Fruit fly (Drosophila melanogaster) whole organism, embryonic: ENCODE results near the gene CG10035.

ENCODE experiments used
- B-H1 ChIP-seq: fragments of 200-800 bp; sonication (Bioruptor generic); IDR thresholded peaks from 3 replicates; pipeline ENCODE4 v1.3.6; 2022; ENCODE audit warnings: missing biosample characterization, missing genetic modification characterization
- B-H2 ChIP-seq: fragments of 200-800 bp; sonication (Bioruptor generic); optimal IDR thresholded peaks from 2 replicates; lab custom pipeline; 2018; ENCODE audit warnings: missing biosample characterization, mild to moderate bottlenecking, missing genetic modification characterization
- Blimp-1 ChIP-seq: fragments of 200-800 bp; sonication (Bioruptor generic); optimal IDR thresholded peaks from 3 replicates; lab custom pipeline; 2018; ENCODE audit warnings: missing biosample characterization, missing genetic modification characterization, mild to moderate bottlenecking, moderate library complexity, missing genetic modification reagents
- BtbVII ChIP-seq: fragments of 200-800 bp; sonication (Bioruptor generic); optimal IDR thresholded peaks from 3 replicates; lab custom pipeline; 2017; ENCODE audit warnings: missing biosample characterization, mild to moderate bottlenecking, missing genetic modification characterization
- C15 ChIP-seq: fragments of 200-800 bp; sonication (Bioruptor generic); IDR thresholded peaks from 3 replicates; pipeline ENCODE4 v1.3.6; 2022; ENCODE audit warnings: missing biosample characterization, missing genetic modification characterization
- CG10147 ChIP-seq: fragments of 200-800 bp; sonication (Bioruptor generic); optimal IDR thresholded peaks from 2 replicates; lab custom pipeline; 2019; ENCODE audit warnings: missing biosample characterization, mild to moderate bottlenecking, missing genetic modification characterization, moderate library complexity
- CG12659 ChIP-seq: fragments of 200-800 bp; sonication (Bioruptor generic); optimal IDR thresholded peaks from 3 replicates; lab custom pipeline; 2017; ENCODE audit warnings: mild to moderate bottlenecking, missing biosample characterization, missing genetic modification reagents, missing genetic modification characterization
- CG13287 ChIP-seq: fragments of 200-800 bp; sonication (Bioruptor generic); IDR thresholded peaks from 2 replicates; pipeline ENCODE4 v1.3.6; 2022; ENCODE audit warnings: missing biosample characterization, missing genetic modification characterization; ENCODE audit not compliant: partially characterized antibody
- CG14860 ChIP-seq: fragments of 200-800 bp; sonication (Bioruptor generic); IDR thresholded peaks from 3 replicates; pipeline ENCODE4 v1.3.6; 2022; ENCODE audit warnings: missing biosample characterization, missing genetic modification characterization; ENCODE audit not compliant: partially characterized antibody
- CG17361 ChIP-seq: fragments of 200-800 bp; sonication (Bioruptor generic); IDR thresholded peaks from 3 replicates; pipeline ENCODE4 v1.3.6; 2022; ENCODE audit warnings: missing biosample characterization, missing genetic modification characterization
- CG17802 ChIP-seq: fragments of 200-800 bp; sonication (Bioruptor generic); optimal IDR thresholded peaks from 2 replicates; lab custom pipeline; 2018; ENCODE audit warnings: missing biosample characterization, mild to moderate bottlenecking, missing genetic modification characterization, moderate library complexity
- CG2129 ChIP-seq: fragments of 200-800 bp; sonication (Bioruptor generic); IDR thresholded peaks from 2 replicates; pipeline ENCODE4 v1.3.6; 2022; ENCODE audit warnings: missing biosample characterization, missing genetic modification characterization; ENCODE audit not compliant: partially characterized antibody
- CG34422 ChIP-seq: fragments of 200-800 bp; sonication (Bioruptor generic); IDR thresholded peaks from 3 replicates; pipeline ENCODE4 v1.3.6; 2022; ENCODE audit warnings: missing biosample characterization, missing genetic modification characterization
- CG7786 ChIP-seq: fragments of 200-800 bp; sonication (Bioruptor generic); optimal IDR thresholded peaks from 2 replicates; lab custom pipeline; 2016; ENCODE audit warnings: missing biosample characterization, missing genetic modification characterization
- CG7963 ChIP-seq: fragments of 200-800 bp; sonication (Bioruptor generic); IDR thresholded peaks from 3 replicates; pipeline ENCODE4 v1.3.6; 2022; ENCODE audit warnings: missing biosample characterization, missing genetic modification characterization; ENCODE audit not compliant: partially characterized antibody
- CG7987 ChIP-seq: fragments of 200-800 bp; sonication (Bioruptor generic); optimal IDR thresholded peaks from 2 replicates; lab custom pipeline; 2018; ENCODE audit warnings: missing biosample characterization, mild to moderate bottlenecking, missing genetic modification characterization, moderate library complexity
- D19A ChIP-seq: fragments of 200-800 bp; optimal IDR thresholded peaks from 3 replicates; lab custom pipeline; 2019; ENCODE audit warnings: missing biosample characterization, mild to moderate bottlenecking, missing genetic modification characterization, moderate library complexity
- Dek ChIP-seq: fragments of 200-800 bp; sonication (Bioruptor generic); optimal IDR thresholded peaks from 3 replicates; lab custom pipeline; 2019; ENCODE audit warnings: missing biosample characterization, mild to moderate bottlenecking, missing genetic modification characterization, moderate library complexity
- Eip74EF ChIP-seq, 2 experiments: fragments of 200-800 bp in 1 of 2; fragments of >200 bp in 1 of 2; sonication (Bioruptor generic) in 1 of 2; optimal IDR thresholded peaks; 2 replicates each; lab custom pipeline; 2017 to 2019; ENCODE audit warnings: missing biosample characterization in 2 of 2, missing genetic modification characterization in 2 of 2, mild to moderate bottlenecking in 1 of 2, moderate library complexity in 1 of 2
- Gsc ChIP-seq: fragments of 200-800 bp; sonication (Bioruptor generic); IDR thresholded peaks from 2 replicates; pipeline ENCODE4 v1.3.6; 2022; ENCODE audit warnings: missing biosample characterization, missing genetic modification characterization
- HmgZ ChIP-seq: fragments of 200-800 bp; sonication (Bioruptor generic); optimal IDR thresholded peaks from 2 replicates; lab custom pipeline; 2018; ENCODE audit warnings: missing biosample characterization, mild to moderate bottlenecking, missing genetic modification characterization
- Hmr ChIP-seq: fragments of 200-800 bp; sonication (Bioruptor generic); optimal IDR thresholded peaks from 3 replicates; lab custom pipeline; 2017; ENCODE audit warnings: mild to moderate bottlenecking, missing biosample characterization, missing genetic modification reagents, missing genetic modification characterization
- Lhr ChIP-seq: fragments of 200-800 bp; sonication (Bioruptor generic); optimal IDR thresholded peaks from 3 replicates; lab custom pipeline; 2017; ENCODE audit warnings: mild to moderate bottlenecking, missing biosample characterization, missing genetic modification reagents, missing genetic modification characterization
- Lpt ChIP-seq: fragments of >200 bp; optimal IDR thresholded peaks from 2 replicates; lab custom pipeline; 2018; ENCODE audit warnings: missing biosample characterization, missing genetic modification characterization
- Max ChIP-seq: fragments of 200-800 bp; sonication (Bioruptor generic); optimal IDR thresholded peaks from 2 replicates; lab custom pipeline; 2016; ENCODE audit warnings: missing biosample characterization, mild to moderate bottlenecking, missing genetic modification characterization
- Ravus ChIP-seq: fragments of 200-800 bp; sonication (Bioruptor generic); IDR thresholded peaks from 2 replicates; pipeline ENCODE4 v1.3.6; 2022; ENCODE audit warnings: missing biosample characterization, missing genetic modification characterization
- Sox102F ChIP-seq: fragments of 200-800 bp; sonication (Bioruptor generic); optimal IDR thresholded peaks from 2 replicates; lab custom pipeline; 2018; ENCODE audit warnings: missing biosample characterization, mild to moderate bottlenecking, missing genetic modification characterization, moderate library complexity
- amos ChIP-seq: fragments of 200-800 bp; sonication (Bioruptor generic); IDR thresholded peaks from 2 replicates; pipeline ENCODE4 v1.3.6; 2022; ENCODE audit warnings: missing biosample characterization, missing genetic modification characterization; ENCODE audit not compliant: partially characterized antibody
- ash1 ChIP-seq: fragments of 200-800 bp; sonication (Bioruptor generic); optimal IDR thresholded peaks from 2 replicates; lab custom pipeline; 2018; ENCODE audit warnings: missing biosample characterization, mild to moderate bottlenecking, missing genetic modification characterization
- ato ChIP-seq: fragments of 200-800 bp; sonication (Bioruptor generic); IDR thresholded peaks from 2 replicates; pipeline ENCODE4 v1.3.6; 2022; ENCODE audit warnings: missing biosample characterization, missing genetic modification characterization; ENCODE audit not compliant: partially characterized antibody
- chm ChIP-seq: fragments of 200-800 bp; sonication (Bioruptor generic); IDR thresholded peaks from 2 replicates; pipeline ENCODE4 v1.3.6; 2022; ENCODE audit warnings: missing biosample characterization, missing genetic modification characterization
- ewg ChIP-seq: fragments of 200-800 bp; sonication (Bioruptor generic); optimal IDR thresholded peaks from 3 replicates; lab custom pipeline; 2017; ENCODE audit warnings: mild to moderate bottlenecking, missing biosample characterization, missing genetic modification reagents, missing genetic modification characterization
- kay ChIP-seq: fragments of 200-800 bp; sonication (Bioruptor generic); optimal IDR thresholded peaks from 2 replicates; lab custom pipeline; 2016; ENCODE audit warnings: missing biosample characterization, missing genetic modification characterization
- ken ChIP-seq: fragments of 200-800 bp; sonication (Bioruptor generic); IDR thresholded peaks from 3 replicates; pipeline ENCODE4 v1.3.6; 2022; ENCODE audit warnings: missing biosample characterization, missing genetic modification characterization
- lov ChIP-seq, 2 experiments: fragments of 200-800 bp in 1 of 2; fragments of >200 bp in 1 of 2; sonication (Bioruptor generic) in 1 of 2; IDR thresholded peaks in 1 of 2; optimal IDR thresholded peaks in 1 of 2; 2 replicates in 1 of 2; 3 replicates in 1 of 2; pipeline versions ENCODE4 v1.3.6 to Lab custom; 2017 to 2022; ENCODE audit warnings: missing biosample characterization in 1 of 2, missing genetic modification characterization in 1 of 2
- otp ChIP-seq: fragments of 200-800 bp; sonication (Bioruptor generic); IDR thresholded peaks from 3 replicates; pipeline ENCODE4, ENCODE4 v1.3.6; 2022; ENCODE audit warnings: missing biosample characterization, missing genetic modification characterization
- peb ChIP-seq: fragments of 200-800 bp; sonication (Bioruptor generic); IDR thresholded peaks from 2 replicates; pipeline ENCODE4 v1.3.6; 2022; ENCODE audit warnings: missing biosample characterization, missing genetic modification characterization
- pros ChIP-seq: fragments of 200-800 bp; sonication (Bioruptor generic); optimal IDR thresholded peaks from 3 replicates; lab custom pipeline; 2019; ENCODE audit warnings: missing biosample characterization, mild to moderate bottlenecking, missing genetic modification characterization, moderate library complexity
- pzg ChIP-seq: fragments of 200-800 bp; sonication (Bioruptor generic); optimal IDR thresholded peaks from 3 replicates; lab custom pipeline; 2018; ENCODE audit warnings: missing biosample characterization, mild to moderate bottlenecking, missing genetic modification characterization, moderate library complexity
- sens ChIP-seq: fragments of 200-800 bp; sonication (Bioruptor generic); peaks from one replicate; lab custom pipeline; 2016; ENCODE audit warnings: missing biosample characterization, missing genetic modification characterization
- sima ChIP-seq: fragments of 200-800 bp; sonication (Bioruptor generic); optimal IDR thresholded peaks from 2 replicates; lab custom pipeline; 2016; ENCODE audit warnings: missing biosample characterization, missing genetic modification characterization
- stwl ChIP-seq: fragments of 200-800 bp; sonication (Bioruptor generic); optimal IDR thresholded peaks from 3 replicates; lab custom pipeline; 2018; ENCODE audit warnings: missing biosample characterization, mild to moderate bottlenecking, missing genetic modification characterization, moderate library complexity
- tll ChIP-seq, 2 experiments: fragments of 200-800 bp in 1 of 2; fragments of >200 bp in 1 of 2; sonication (Bioruptor generic) in 1 of 2; optimal IDR thresholded peaks; 2 replicates each; lab custom pipeline; 2017 to 2019; ENCODE audit warnings: missing biosample characterization in 2 of 2, missing genetic modification characterization in 2 of 2, mild to moderate bottlenecking in 1 of 2, moderate library complexity in 1 of 2
- tx ChIP-seq: fragments of 200-800 bp; sonication (Bioruptor generic); optimal IDR thresholded peaks from 2 replicates; lab custom pipeline; 2016; ENCODE audit warnings: missing biosample characterization, missing genetic modification characterization
- vfl ChIP-seq: fragments of 200-800 bp; sonication (Bioruptor generic); optimal IDR thresholded peaks from 2 replicates; lab custom pipeline; 2016; ENCODE audit warnings: missing biosample characterization, missing genetic modification characterization

Gene CG10035

DNA sequence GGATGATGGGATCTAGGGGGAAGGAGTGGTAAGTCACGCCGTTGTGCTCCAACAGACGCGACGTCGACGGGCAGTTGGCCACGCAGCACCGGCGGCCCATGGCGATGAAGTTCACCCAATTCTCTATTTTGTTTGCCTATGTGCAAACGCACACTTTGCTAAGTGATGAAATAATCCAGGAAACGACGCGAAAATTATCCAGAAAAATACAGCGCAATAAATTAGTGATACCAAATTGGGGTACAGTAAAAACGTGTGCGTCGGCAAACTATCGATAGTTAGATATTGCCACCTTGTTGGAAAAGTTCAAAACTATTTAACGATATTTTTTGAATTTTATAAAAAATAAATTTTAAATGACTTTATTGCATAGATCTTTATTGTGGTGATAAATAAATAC is 26.4 kb downstream of the CG10035 start, which contains the start of gene MBD-R2 (continued):
- TF ChIP-seq tx (GFP tag; lab: Kevin White, UChicago): no peak
- peak; percentile 30 for TF ChIP-seq Dek (tag; lab: Kevin White, UChicago)
- no peak for TF ChIP-seq sima (GFP tag; lab: Kevin White, UChicago)
- TF ChIP-seq amos: peak; percentile 75
- peak; percentile 67 for TF ChIP-seq pzg (GFP tag; lab: Kevin White, UChicago)
- 0 out of 3 replicates have a peak, but pooled peaks have one; percentile 37 for TF ChIP-seq CG14860
- peak; percentile 73 for TF ChIP-seq sens (GFP tag; lab: Kevin White, UChicago)
- TF ChIP-seq Max (GFP tag; lab: Kevin White, UChicago): peak; percentile 14
- no peak for TF ChIP-seq B-H2
- no peak for TF ChIP-seq ash1 (GFP tag; lab: Kevin White, UChicago)
- TF ChIP-seq Lhr (GFP tag; lab: Kevin White, UChicago): peak; percentile 54
- TF ChIP-seq tll (GFP tag; optimal IDR thresholded peaks at IDR 0.05; lab: Kevin White, UChicago): no peak
- TF ChIP-seq stwl (tag; lab: Kevin White, UChicago): peak; percentile 65
- TF ChIP-seq Lpt (GFP tag; lab: Kevin White, UChicago): no peak
- TF ChIP-seq CG17361 (GFP tag; lab: Robert Waterston, UW): 0 out of 3 replicates have a peak, but pooled peaks have one; percentile 26
- TF ChIP-seq BtbVII: no peak
- TF ChIP-seq Sox102F (GFP tag; lab: Kevin White, UChicago): no peak
- TF ChIP-seq Ravus (GFP tag; lab: Robert Waterston, UW): no peak
- TF ChIP-seq HmgZ (tag; lab: Kevin White, UChicago): peak; percentile 47
- 0 out of 3 replicates have a peak, but pooled peaks have one; percentile 38 for TF ChIP-seq CG34422
- TF ChIP-seq pros: no peak
- TF ChIP-seq Gsc (GFP tag; lab: Robert Waterston, UW): no peak
- TF ChIP-seq CG2129 (GFP tag; lab: Robert Waterston, UW): peak; percentile 51
- no peak; the same call in none of the 2 replicates for TF ChIP-seq ato
- no peak for TF ChIP-seq CG10147 (GFP tag; lab: Kevin White, UChicago)
- no peak for TF ChIP-seq B-H1 (GFP tag; lab: Robert Waterston, UW)
- TF ChIP-seq Hmr (GFP tag; lab: Kevin White, UChicago): no peak
- TF ChIP-seq peb (GFP tag; lab: Robert Waterston, UW): no peak
- TF ChIP-seq lov (optimal IDR thresholded peaks at IDR 0.05; lab: Kevin White, UChicago): no peak
- TF ChIP-seq lov (GFP tag; IDR thresholded peaks at IDR 0.05; lab: Robert Waterston, UW): no peak
- no peak for TF ChIP-seq C15 (GFP tag; lab: Robert Waterston, UW)
- no peak for TF ChIP-seq ewg
- TF ChIP-seq ken: no peak
- no peak for TF ChIP-seq CG7963 (GFP tag; lab: Robert Waterston, UW)
- TF ChIP-seq CG12659 (GFP tag; lab: Kevin White, UChicago): peak; percentile 62
- no peak for TF ChIP-seq Eip74EF (GFP tag; optimal IDR thresholded peaks at IDR 0.05; lab: Kevin White, UChicago)
- peak; percentile 84 for TF ChIP-seq CG13287
- TF ChIP-seq CG7786 (GFP tag; lab: Kevin White, UChicago): no peak
- TF ChIP-seq otp (GFP tag; lab: Robert Waterston, UW): no peak
- no peak for TF ChIP-seq kay (GFP tag; lab: Kevin White, UChicago)
- TF ChIP-seq CG7987 (GFP tag; lab: Kevin White, UChicago): no peak
- no peak for TF ChIP-seq CG17802 (tag; lab: Kevin White, UChicago)
- no peak for TF ChIP-seq vfl (GFP tag; lab: Kevin White, UChicago)
- no peak for TF ChIP-seq Blimp-1
- no peak for TF ChIP-seq chm
- TF ChIP-seq D19A (tag; lab: Kevin White, UChicago): no peak
